Worm (Caenorhabditis elegans): Measurements from ENCODE around the gene E02C12.12.

The E02C12.12 gene

ce11 chrV:9343629-9344624, 38.2 kb downstream of the E02C12.12 start, which contains the start of gene tos-1:
Gene tos-1 (minus strand): TSS chrV:9344203.
- TF ChIP-seq ztf-29 (GFP tag; IDR thresholded peaks at IDR 0.05), result peak; percentile 77
- TF ChIP-seq tab-1 (GFP tag; IDR thresholded peaks at IDR 0.05), result no peak; the same call in 1 of the 2 replicates
- TF ChIP-seq cog-1 (tag; optimal IDR thresholded peaks at IDR 0.05), result peak; percentile 100
- TF ChIP-seq flt-1 (GFP tag; IDR thresholded peaks at IDR 0.05), result peak; percentile 90
- TF ChIP-seq ztf-23 (GFP tag; IDR thresholded peaks at IDR 0.05), result peak; percentile 87
- TF ChIP-seq klf-2 (GFP tag; conservative IDR thresholded peaks at IDR 0.05), result 0 out of 2 replicates have a peak, but pooled peaks have one; percentile 14
- peak; percentile 86; the same call in 1 of the 2 replicates for TF ChIP-seq ref-1 (GFP tag; conservative IDR thresholded peaks at IDR 0.05)
- TF ChIP-seq med-1 (GFP tag; optimal IDR thresholded peaks at IDR 0.05; ENCODE audit: insufficient read depth), result no peak
- TF ChIP-seq T22C8.4 (GFP tag; IDR thresholded peaks at IDR 0.05), result 0 out of 2 replicates have a peak, but pooled peaks have one; percentile 15

ce11 chrV:9342965-9343628, 39.0 kb downstream of the E02C12.12 start:
- TF ChIP-seq ref-1 (GFP tag; conservative IDR thresholded peaks at IDR 0.05) (no peak), ztf-23 (GFP tag; IDR thresholded peaks at IDR 0.05) (0 out of 2 replicates have a peak, but pooled peaks have one; percentile 45), T22C8.4 (GFP tag; IDR thresholded peaks at IDR 0.05) (0 out of 2 replicates have a peak, but pooled peaks have one; percentile 11), ztf-29 (GFP tag; IDR thresholded peaks at IDR 0.05) (no peak), klf-2 (GFP tag; conservative IDR thresholded peaks at IDR 0.05) (no peak), flt-1 (GFP tag; IDR thresholded peaks at IDR 0.05) (no peak; the same call in 1 of the 2 replicates), med-1 (GFP tag; optimal IDR thresholded peaks at IDR 0.05; ENCODE audit: insufficient read depth) (no peak), cog-1 (tag; optimal IDR thresholded peaks at IDR 0.05) (no peak), tab-1 (GFP tag; IDR thresholded peaks at IDR 0.05) (0 out of 2 replicates have a peak, but pooled peaks have one; percentile 4)

- TF ChIP-seq klf-2 (GFP tag; conservative IDR thresholded peaks at IDR 0.05) (0 out of 2 replicates have a peak, but pooled peaks have one; percentile 49), T22C8.4 (GFP tag; IDR thresholded peaks at IDR 0.05) (peak; percentile 28; the same call in 1 of the 2 replicates), flt-1 (GFP tag; IDR thresholded peaks at IDR 0.05) (peak; percentile 78; the same call in 1 of the 2 replicates), ztf-23 (GFP tag; IDR thresholded peaks at IDR 0.05) (0 out of 2 replicates have a peak, but pooled peaks have one; percentile 6)
Measured at ce11 chrV:9342282-9342681, 39.8 kb downstream of the E02C12.12 start.

ce11 chrV:9341814-9342213, 40.3 kb downstream of the E02C12.12 start:
- TF ChIP-seq ztf-23 (GFP tag; IDR thresholded peaks at IDR 0.05), result peak; percentile 49
- TF ChIP-seq klf-2 (GFP tag; conservative IDR thresholded peaks at IDR 0.05), result 0 out of 2 replicates have a peak, but pooled peaks have one; percentile 50
- TF ChIP-seq flt-1 (GFP tag; IDR thresholded peaks at IDR 0.05), result peak; percentile 62; the same call in 1 of the 2 replicates

DNA sequence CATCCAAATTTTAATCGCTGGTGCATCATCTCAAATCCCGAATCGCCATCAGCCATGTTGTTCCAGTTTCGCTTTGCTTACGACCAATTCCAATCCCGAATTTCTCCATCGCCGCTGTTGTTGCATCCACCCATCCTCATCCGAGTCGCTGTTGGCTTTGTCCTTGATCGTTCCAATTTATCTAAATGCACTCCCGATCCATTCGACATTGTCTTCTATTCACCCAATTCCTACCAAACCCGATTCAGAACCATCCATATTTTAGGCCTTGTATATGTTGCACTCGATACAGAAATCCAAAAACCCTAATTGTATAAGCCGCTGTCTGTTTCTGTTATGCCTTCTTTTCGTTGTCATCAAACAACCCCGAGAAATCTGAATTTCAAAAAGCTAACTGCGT, 41.8 kb downstream of the E02C12.12 start:
- no peak for TF ChIP-seq flt-1 (GFP tag; IDR thresholded peaks at IDR 0.05)
- 0 out of 2 replicates have a peak, but pooled peaks have one; percentile 8 for TF ChIP-seq tab-1 (GFP tag; IDR thresholded peaks at IDR 0.05)

ce11 chrV:9339292-9339691, 42.8 kb downstream of the E02C12.12 start:
- 0 out of 2 replicates have a peak, but pooled peaks have one; percentile 15 for TF ChIP-seq klf-2 (GFP tag; conservative IDR thresholded peaks at IDR 0.05)
- 0 out of 2 replicates have a peak, but pooled peaks have one; percentile 8 for TF ChIP-seq ztf-23 (GFP tag; IDR thresholded peaks at IDR 0.05)

DNA sequence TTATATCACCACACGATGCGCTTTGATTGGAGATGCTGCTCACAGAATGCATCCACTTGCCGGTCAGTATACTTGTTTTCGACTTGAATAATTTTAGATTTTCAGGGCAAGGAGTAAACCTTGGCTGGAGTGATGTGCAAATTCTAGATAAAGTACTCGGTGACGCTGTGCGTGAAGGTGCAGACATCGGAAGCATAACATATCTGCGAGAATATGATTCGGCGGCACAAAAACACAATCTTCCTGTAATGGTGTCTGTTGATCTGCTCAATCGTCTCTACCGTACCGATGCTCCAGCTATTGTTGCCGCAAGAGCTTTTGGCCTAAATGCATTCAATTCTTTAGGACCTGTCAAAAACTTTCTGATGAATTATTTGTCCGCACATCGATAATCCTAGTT, 43.7 kb downstream of the E02C12.12 start:
- no peak for TF ChIP-seq ztf-29 (GFP tag; IDR thresholded peaks at IDR 0.05)
- TF ChIP-seq ztf-23 (GFP tag; IDR thresholded peaks at IDR 0.05), result no peak
- no peak for TF ChIP-seq flt-1 (GFP tag; IDR thresholded peaks at IDR 0.05)
- TF ChIP-seq klf-2 (GFP tag; conservative IDR thresholded peaks at IDR 0.05), result no peak
- TF ChIP-seq ref-1 (GFP tag; conservative IDR thresholded peaks at IDR 0.05), result no peak
- no peak for TF ChIP-seq tab-1 (GFP tag; IDR thresholded peaks at IDR 0.05)
- no peak for TF ChIP-seq cog-1 (tag; optimal IDR thresholded peaks at IDR 0.05)
- no peak for TF ChIP-seq med-1 (GFP tag; optimal IDR thresholded peaks at IDR 0.05; ENCODE audit: insufficient read depth)
- no peak for TF ChIP-seq T22C8.4 (GFP tag; IDR thresholded peaks at IDR 0.05)

DNA sequence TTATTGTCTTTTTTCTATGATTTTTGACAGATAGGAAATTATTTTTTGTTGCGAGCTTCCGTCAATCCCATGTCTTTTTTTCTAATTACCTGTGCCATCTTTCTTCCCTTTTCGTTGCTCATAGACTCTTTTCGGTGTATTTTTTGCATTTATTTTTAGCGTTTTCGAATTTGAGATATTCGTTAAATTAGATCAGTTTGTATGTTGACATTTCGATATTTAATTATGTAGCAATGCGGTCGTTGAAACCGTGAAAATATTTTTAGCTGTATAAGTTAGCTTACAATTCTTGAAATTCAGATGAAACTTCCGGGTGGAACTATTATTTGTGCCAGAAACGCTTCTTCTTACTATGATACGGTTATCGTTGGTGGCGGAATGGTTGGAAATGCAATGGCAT, 45.7 kb downstream of the E02C12.12 start, which contains the start of gene coq-6:
coq-6 (plus strand) TSS at position 301 of the 400 bp plus-strand sequence.
- TF ChIP-seq ztf-23 (GFP tag; IDR thresholded peaks at IDR 0.05) (no peak), ztf-29 (GFP tag; IDR thresholded peaks at IDR 0.05) (no peak), med-1 (GFP tag; optimal IDR thresholded peaks at IDR 0.05; ENCODE audit: insufficient read depth) (no peak), tab-1 (GFP tag; IDR thresholded peaks at IDR 0.05) (no peak), ref-1 (GFP tag; conservative IDR thresholded peaks at IDR 0.05) (no peak), klf-2 (GFP tag; conservative IDR thresholded peaks at IDR 0.05) (no peak), flt-1 (GFP tag; IDR thresholded peaks at IDR 0.05) (no peak)

DNA sequence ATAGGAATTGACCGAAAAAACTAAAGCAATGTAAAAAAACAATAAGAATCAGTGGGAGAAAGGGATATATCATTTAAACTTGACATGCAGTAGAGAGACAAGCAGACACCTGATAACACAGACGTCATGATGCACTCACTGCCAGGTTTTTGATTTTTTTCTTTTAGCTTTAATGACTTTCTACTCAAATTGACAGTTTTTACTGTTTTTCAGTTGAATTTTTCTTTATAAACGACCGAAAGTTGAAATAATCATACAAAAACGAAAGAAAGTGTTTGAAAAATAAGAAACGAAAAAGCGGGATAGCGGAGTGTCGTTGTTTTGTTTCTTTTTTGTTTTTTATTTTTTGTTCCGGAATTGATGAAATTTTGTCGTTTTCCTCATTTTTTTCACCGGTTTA, 47.9 kb downstream of the E02C12.12 start, which contains the start of gene ucp-4:
ucp-4 (plus strand) TSS at position 83 of the 400 bp plus-strand sequence.
- TF ChIP-seq cog-1 (tag; optimal IDR thresholded peaks at IDR 0.05) (no peak), ref-1 (GFP tag; conservative IDR thresholded peaks at IDR 0.05) (no peak), ztf-29 (GFP tag; IDR thresholded peaks at IDR 0.05) (0 out of 2 replicates have a peak, but pooled peaks have one; percentile 3)
